Fruit fly (Drosophila melanogaster): ENCODE measurements around the gene Akap200.

The Akap200 gene

dm6 chr2L:8389231-8389630, 26.3 kb upstream of the Akap200 start, which contains the start of gene CG42819:
TSS of gene CG42819 (minus strand) at chr2L:8389331.
- TF ChIP-seq ss (GFP tag; optimal IDR thresholded peaks at IDR 0.05) (no peak), CG34406 (GFP tag; optimal IDR thresholded peaks at IDR 0.05) (no peak), fd59A (GFP tag; optimal IDR thresholded peaks at IDR 0.05) (no peak), Smox (GFP tag; optimal IDR thresholded peaks at IDR 0.05) (no peak), CG6163 (GFP tag; IDR thresholded peaks at IDR 0.05) (no peak)

dm6 chr2L:8392298-8392697, 23.2 kb upstream of the Akap200 start, which contains the start of gene CG42820:
TSS of gene CG42820 (minus strand) at chr2L:8392398.
- no peak for TF ChIP-seq vri (GFP tag; optimal IDR thresholded peaks at IDR 0.05)
- TF ChIP-seq Sox102F (GFP tag; optimal IDR thresholded peaks at IDR 0.05), result no peak
- no peak for TF ChIP-seq CG6854 (GFP tag; optimal IDR thresholded peaks at IDR 0.05)
- TF ChIP-seq achi (GFP tag; optimal IDR thresholded peaks at IDR 0.05), result no peak
- no peak for TF ChIP-seq CG6792 (GFP tag; optimal IDR thresholded peaks at IDR 0.05)
- TF ChIP-seq ss (GFP tag; optimal IDR thresholded peaks at IDR 0.05), result no peak
- TF ChIP-seq spab (GFP tag; optimal IDR thresholded peaks at IDR 0.05), result no peak
- no peak for TF ChIP-seq Hr4 (GFP tag; optimal IDR thresholded peaks at IDR 0.05)
- TF ChIP-seq CG10669 (GFP tag; optimal IDR thresholded peaks at IDR 0.05), result no peak
- TF ChIP-seq Ets96B (tag; optimal IDR thresholded peaks at IDR 0.05), result no peak
- TF ChIP-seq pdm3 (GFP tag; optimal IDR thresholded peaks at IDR 0.05), result no peak
- no peak for TF ChIP-seq CG8632 (GFP tag; optimal IDR thresholded peaks at IDR 0.05)
- TF ChIP-seq fkh (GFP tag; optimal IDR thresholded peaks at IDR 0.05), result no peak

- TF ChIP-seq CG6854 (GFP tag; optimal IDR thresholded peaks at IDR 0.05) (no peak), CG3032 (tag; optimal IDR thresholded peaks at IDR 0.05) (no peak), Eip93F (GFP tag; optimal IDR thresholded peaks at IDR 0.05) (no peak), CG31627 (GFP tag; optimal IDR thresholded peaks at IDR 0.05) (no peak), CG6163 (GFP tag; IDR thresholded peaks at IDR 0.05) (no peak), fkh (GFP tag; optimal IDR thresholded peaks at IDR 0.05) (no peak), vri (GFP tag; optimal IDR thresholded peaks at IDR 0.05) (no peak), CG34406 (GFP tag; optimal IDR thresholded peaks at IDR 0.05) (no peak), lz (GFP tag; optimal IDR thresholded peaks at IDR 0.05) (no peak)
Measured at dm6 chr2L:8393122-8393521, 22.4 kb upstream of the Akap200 start, which contains the start of gene Acp29AB. TSS of gene Acp29AB (minus strand) at chr2L:8393222.

dm6 chr2L:8394180-8394579, 21.3 kb upstream of the Akap200 start, which contains the start of gene lectin-29Ca:
TSS of gene lectin-29Ca (minus strand) at chr2L:8394280.
- TF ChIP-seq pdm3 (GFP tag; optimal IDR thresholded peaks at IDR 0.05), result no peak
- no peak for TF ChIP-seq CG3032 (tag; optimal IDR thresholded peaks at IDR 0.05)
- no peak for TF ChIP-seq Hr38 (GFP tag; optimal IDR thresholded peaks at IDR 0.05)
- no peak for TF ChIP-seq CG7368 (GFP tag; optimal IDR thresholded peaks at IDR 0.05)
- no peak for TF ChIP-seq CG10669 (GFP tag; optimal IDR thresholded peaks at IDR 0.05)
- TF ChIP-seq Eip75B (GFP tag; optimal IDR thresholded peaks at IDR 0.05), result no peak
- no peak for TF ChIP-seq net (GFP tag; optimal IDR thresholded peaks at IDR 0.05)

- TF ChIP-seq CG8319 (GFP tag; optimal IDR thresholded peaks at IDR 0.05) (no peak), CG10631 (GFP tag; optimal IDR thresholded peaks at IDR 0.05) (no peak), achi (GFP tag; optimal IDR thresholded peaks at IDR 0.05) (no peak), fd85E (GFP tag; optimal IDR thresholded peaks at IDR 0.05) (no peak), Sox14 (GFP tag; optimal IDR thresholded peaks at IDR 0.05) (no peak), Hr4 (GFP tag; optimal IDR thresholded peaks at IDR 0.05) (no peak), Smox (GFP tag; optimal IDR thresholded peaks at IDR 0.05) (no peak), CG31627 (GFP tag; optimal IDR thresholded peaks at IDR 0.05) (no peak), CG32006 (GFP tag; optimal IDR thresholded peaks at IDR 0.05) (no peak), Eip93F (GFP tag; optimal IDR thresholded peaks at IDR 0.05) (no peak), salr (GFP tag; optimal IDR thresholded peaks at IDR 0.05) (no peak), CG6808 (GFP tag; optimal IDR thresholded peaks at IDR 0.05) (no peak), CG9139 (GFP tag; optimal IDR thresholded peaks at IDR 0.05) (no peak), Met (GFP tag; optimal IDR thresholded peaks at IDR 0.05) (no peak), fkh (GFP tag; optimal IDR thresholded peaks at IDR 0.05) (no peak), Sox15 (GFP tag; optimal IDR thresholded peaks at IDR 0.05) (no peak), ss (GFP tag; optimal IDR thresholded peaks at IDR 0.05) (no peak), vri (GFP tag; optimal IDR thresholded peaks at IDR 0.05) (no peak)
Measured at dm6 chr2L:8394840-8395239, 20.6 kb upstream of the Akap200 start, which contains the start of gene Peritrophin-15b. TSS of gene Peritrophin-15b (minus strand) at chr2L:8394940.

Measured in whole organism, prepupa.